Worm (Caenorhabditis elegans) whole organism, late embryonic: ENCODE results near the gene trpp-6.

Source experiments
- C08G9.2 ChIP-seq: sonication (generic microtip); optimal IDR thresholded peaks from 2 replicates; lab custom pipeline; 2016; ENCODE audit warnings: mild to moderate bottlenecking, missing genetic modification characterization, moderate library complexity, missing compliant biosample characterization
- ama-1 ChIP-seq: fragments of 150-350 bp; optimal IDR thresholded peaks from 2 replicates; lab custom pipeline; 2014
- ceh-6 ChIP-seq: fragments of 200-800 bp; sonication (Bioruptor generic); optimal IDR thresholded peaks from 2 replicates; lab custom pipeline; 2018; ENCODE audit warnings: mild to moderate bottlenecking, missing genetic modification characterization, missing compliant biosample characterization
- dmd-4 ChIP-seq: sonication (generic microtip); optimal IDR thresholded peaks from 2 replicates; lab custom pipeline; 2016; ENCODE audit warnings: borderline replicate concordance, missing genetic modification characterization, missing compliant biosample characterization
- hlh-30 ChIP-seq: sonication (generic microtip); optimal IDR thresholded peaks from 2 replicates; lab custom pipeline; 2017; ENCODE audit warnings: antibody characterized with exemption, missing genetic modification characterization, missing compliant biosample characterization; ENCODE audit not compliant: insufficient read depth
- hlh-8 ChIP-seq: sonication (generic microtip); optimal IDR thresholded peaks from 2 replicates; lab custom pipeline; 2016; ENCODE audit warnings: missing genotype, missing genetic modification characterization, missing compliant biosample characterization
- lin-11 ChIP-seq: fragments of 200-800 bp; sonication (Bioruptor generic); optimal IDR thresholded peaks from 2 replicates; lab custom pipeline; 2018; ENCODE audit warnings: mild to moderate bottlenecking, missing genetic modification characterization, missing compliant biosample characterization
- madf-2 ChIP-seq: sonication (generic microtip); optimal IDR thresholded peaks from 2 replicates; lab custom pipeline; 2017; ENCODE audit warnings: missing genetic modification characterization, missing compliant biosample characterization
- odd-2 ChIP-seq: sonication (generic microtip); optimal IDR thresholded peaks from 2 replicates; lab custom pipeline; 2017; ENCODE audit warnings: antibody characterized with exemption, mild to moderate bottlenecking, missing genetic modification characterization, missing compliant biosample characterization
- pha-2 ChIP-seq: sonication (generic microtip); optimal IDR thresholded peaks from 2 replicates; lab custom pipeline; 2017; ENCODE audit warnings: mild to moderate bottlenecking, missing genetic modification characterization, missing compliant biosample characterization
- pha-4 ChIP-seq: fragments of 150-350 bp; optimal IDR thresholded peaks from 2 replicates; lab custom pipeline; 2018; ENCODE audit warnings: missing biosample characterization, missing genetic modification reagents, missing genetic modification characterization
- sdc-2 ChIP-seq: sonication (generic microtip); optimal IDR thresholded peaks from 2 replicates; lab custom pipeline; 2016; ENCODE audit warnings: missing genotype, missing genetic modification characterization, missing compliant biosample characterization

DNA sequence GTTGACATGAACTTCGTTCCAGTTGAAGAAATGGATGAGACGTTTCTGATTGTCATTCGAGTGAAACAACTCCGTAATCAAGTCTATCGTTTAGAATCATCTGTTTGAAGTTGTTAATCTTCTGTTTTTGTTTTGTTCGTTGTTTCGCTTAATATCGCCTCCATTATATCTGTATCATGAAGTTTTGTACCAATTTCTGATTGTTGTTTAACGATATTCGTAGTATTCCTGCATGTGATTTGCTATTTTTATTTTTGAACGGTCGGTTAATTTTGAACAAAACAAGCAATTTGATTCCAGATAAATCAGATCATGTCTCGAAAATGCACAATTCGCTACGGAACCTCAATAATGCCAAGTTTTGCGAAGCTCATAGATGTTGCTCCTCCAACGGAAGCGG, 9.1 kb upstream of the trpp-6 start, which contains the start of gene C27H6.9:
- TF ChIP-seq pha-2 (tag; lab: Kevin White, UChicago): no peak
- TF ChIP-seq madf-2 (tag; lab: Kevin White, UChicago): no peak
- no peak for TF ChIP-seq sdc-2
- TF ChIP-seq ceh-6: no peak
- TF ChIP-seq dmd-4 (tag; lab: Kevin White, UChicago): no peak
- TF ChIP-seq lin-11: no peak
- TF ChIP-seq ama-1 (lab: Kevin White, UChicago): no peak
- TF ChIP-seq odd-2 (tag; lab: Kevin White, UChicago): no peak
- TF ChIP-seq hlh-30 (tag; lab: Kevin White, UChicago): no peak
- TF ChIP-seq pha-4 (tag; lab: Kevin White, UChicago): no peak
- no peak for TF ChIP-seq hlh-8 (tag; lab: Kevin White, UChicago)
- no peak for TF ChIP-seq C08G9.2 (tag; lab: Kevin White, UChicago)
